Worm (Caenorhabditis elegans) whole organism, L4/young adult: ENCODE data around the gene metl-9.

Source experiments
- W03F9.2 ChIP-seq: fragments of 150-350 bp; optimal IDR thresholded peaks from 2 replicates; lab custom pipeline; 2014; ENCODE audit warnings: missing biosample characterization, missing genetic modification characterization
- him-1 ChIP-seq: sonication (generic microtip); optimal IDR thresholded peaks from 2 replicates; lab custom pipeline; 2016; ENCODE audit warnings: missing genotype, missing genetic modification reagents, missing genetic modification characterization, missing compliant biosample characterization

ce11 chrX:5179874-5180273 lies 924 bp upstream of the metl-9 start, which contains the start of gene sru-48:
- TF ChIP-seq him-1 (tag; lab: Kevin White, UChicago) (no peak), W03F9.2 (tag; lab: Kevin White, UChicago) (no peak)
